Fruit fly (Drosophila melanogaster): ENCODE measurements around the gene brk.
A peak's percentile ranks its signal among the peaks of the same experiment; 100 is the strongest.

The brk gene

DNA sequence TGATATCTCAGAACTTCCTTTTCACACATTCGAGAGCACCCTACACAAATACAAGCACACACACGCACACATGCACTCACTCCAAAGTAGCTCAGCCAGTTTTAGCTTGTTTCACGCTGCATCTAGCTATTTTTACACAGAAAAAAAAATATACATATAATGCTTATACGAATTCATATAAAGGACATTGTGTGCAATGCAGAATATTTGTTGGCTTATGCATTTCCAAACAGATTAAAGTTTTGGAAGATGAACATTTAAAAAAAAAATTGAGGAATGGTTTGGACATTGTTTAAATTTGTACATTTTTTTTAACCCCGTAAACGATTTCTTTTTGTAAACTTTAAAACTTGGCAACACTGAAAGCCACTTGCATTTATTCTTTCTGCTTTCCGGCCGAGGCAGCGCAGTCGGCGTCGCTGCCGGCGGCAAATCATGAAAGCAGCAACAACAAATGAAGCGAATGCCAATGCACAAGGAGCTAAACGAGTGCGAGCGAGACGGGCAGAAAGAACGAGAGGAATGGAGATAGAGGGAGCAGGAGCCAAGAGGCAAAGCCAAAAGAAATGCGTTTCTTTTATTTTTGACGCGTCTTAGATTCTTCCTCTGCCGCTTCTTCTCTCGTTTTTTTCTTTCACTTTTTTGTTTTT is 11.4 kb downstream of the brk start (continued):
- TF ChIP-seq Gsc (GFP tag; IDR thresholded peaks at IDR 0.05) (peak; percentile 36; the same call in 1 of the 2 replicates), CG2678 (tag; optimal IDR thresholded peaks at IDR 0.05) (peak; percentile 81), CG3726 (GFP tag; IDR thresholded peaks at IDR 0.05) (peak; percentile 34; the same call in 1 of the 3 replicates), NC2α (GFP tag; optimal IDR thresholded peaks at IDR 0.05) (peak; percentile 36), CoRest (tag; optimal IDR thresholded peaks at IDR 0.05) (peak; percentile 85), CG8089 (GFP tag; optimal IDR thresholded peaks at IDR 0.05) (peak; percentile 73), Tbp (GFP tag; optimal IDR thresholded peaks at IDR 0.05) (no peak), h (optimal IDR thresholded peaks at IDR 0.05) (no peak), CG11723 (GFP tag; optimal IDR thresholded peaks at IDR 0.05) (peak; percentile 64), zf30C (GFP tag; optimal IDR thresholded peaks at IDR 0.05) (peak; percentile 81), Asciz (GFP tag; optimal IDR thresholded peaks at IDR 0.05) (peak; percentile 79), Dip2 (GFP tag; IDR thresholded peaks at IDR 0.05) (no peak), CG13775 (GFP tag; optimal IDR thresholded peaks at IDR 0.05) (peak; percentile 80), CG5180 (GFP tag; optimal IDR thresholded peaks at IDR 0.05) (peak; percentile 57), CG14050 (GFP tag; IDR thresholded peaks at IDR 0.05) (peak; percentile 18; the same call in 1 of the 3 replicates), CrebB (tag; optimal IDR thresholded peaks at IDR 0.05) (peak; percentile 22), CG12659 (GFP tag; optimal IDR thresholded peaks at IDR 0.05) (peak; percentile 55), Blimp-1 (GFP tag; optimal IDR thresholded peaks at IDR 0.05) (peak; percentile 87), oc (tag; optimal IDR thresholded peaks at IDR 0.05) (peak; percentile 80), Lhr (GFP tag; optimal IDR thresholded peaks at IDR 0.05) (peak; percentile 75), lilli (GFP tag; optimal IDR thresholded peaks at IDR 0.05) (peak; percentile 62), CG5245 (GFP tag; optimal IDR thresholded peaks at IDR 0.05) (peak; percentile 55), Awh (GFP tag; IDR thresholded peaks at IDR 0.05) (peak; percentile 38; the same call in 1 of the 2 replicates), hb (GFP tag; IDR thresholded peaks at IDR 0.05; ENCODE audit: partially characterized antibody) (no peak), bsh (GFP tag; optimal IDR thresholded peaks at IDR 0.05) (peak; percentile 32 to 94), dm (GFP tag; optimal IDR thresholded peaks at IDR 0.05) (peak; percentile 56), eyg (GFP tag; optimal IDR thresholded peaks at IDR 0.05) (no peak), CG2129 (GFP tag; IDR thresholded peaks at IDR 0.05; ENCODE audit: partially characterized antibody) (no peak), CG6813 (GFP tag; optimal IDR thresholded peaks at IDR 0.05) (peak; percentile 77), repo (GFP tag; optimal IDR thresholded peaks at IDR 0.05) (peak; percentile 31), chm (GFP tag; IDR thresholded peaks at IDR 0.05) (peak; percentile 64; the same call in 1 of the 2 replicates), Hr78 (GFP tag; optimal IDR thresholded peaks at IDR 0.05) (peak in 1 of 2 experiments; percentile 17), CG1233 (GFP tag; optimal IDR thresholded peaks at IDR 0.05) (peak; percentile 81), CG18764 (GFP tag; optimal IDR thresholded peaks at IDR 0.05) (peak; percentile 45), vvl (GFP tag; IDR thresholded peaks at IDR 0.05) (peak; percentile 77), Camta (GFP tag; optimal IDR thresholded peaks at IDR 0.05) (peak; percentile 74), shn (GFP tag; optimal IDR thresholded peaks at IDR 0.05) (peak; percentile 61), Dek (tag; optimal IDR thresholded peaks at IDR 0.05) (peak; percentile 43), CG10543 (GFP tag; optimal IDR thresholded peaks at IDR 0.05) (no peak), CG2712 (tag; optimal IDR thresholded peaks at IDR 0.05) (peak; percentile 94), D19A (tag; optimal IDR thresholded peaks at IDR 0.05) (peak; percentile 84), psq (GFP tag; optimal IDR thresholded peaks at IDR 0.05) (no peak), CG12299 (tag; optimal IDR thresholded peaks at IDR 0.05) (peak; percentile 31), CG4360 (GFP tag; IDR thresholded peaks at IDR 0.05) (peak; percentile 89), sug (tag; optimal IDR thresholded peaks at IDR 0.05) (no peak), Xrp1 (GFP tag; IDR thresholded peaks at IDR 0.05) (peak; percentile 85), trh (GFP tag; optimal IDR thresholded peaks at IDR 0.05) (peak; percentile 52), CG8359 (GFP tag; optimal IDR thresholded peaks at IDR 0.05; ENCODE audit: borderline replicate concordance) (peak; percentile 74), CG12104 (GFP tag; optimal IDR thresholded peaks at IDR 0.05) (peak; percentile 59)
